Fruit fly (Drosophila melanogaster) S2 (cell line): ENCODE data around the gene Kr-h2.

Experiments
- CG8478 ChIP-seq: fragments of >200 bp; optimal IDR thresholded peaks from 2 replicates; lab custom pipeline; 2018
- CTCF ChIP-seq, 2 experiments: fragments of >200 bp; optimal IDR thresholded peaks; 2 replicates each; lab custom pipeline; 2018

dm6 chr2L:6072124-6072523 lies 1.3 kb downstream of the Kr-h2 start:
- TF ChIP-seq CG8478 (lab: Kevin White, UChicago) (no peak), CTCF (optimal IDR thresholded peaks at IDR 0.05; lab: Kevin White, UChicago) (no peak)
